Worm (Caenorhabditis elegans): ENCODE data around the gene Y50D4A.6.

Y50D4A.6 gene

DNA sequence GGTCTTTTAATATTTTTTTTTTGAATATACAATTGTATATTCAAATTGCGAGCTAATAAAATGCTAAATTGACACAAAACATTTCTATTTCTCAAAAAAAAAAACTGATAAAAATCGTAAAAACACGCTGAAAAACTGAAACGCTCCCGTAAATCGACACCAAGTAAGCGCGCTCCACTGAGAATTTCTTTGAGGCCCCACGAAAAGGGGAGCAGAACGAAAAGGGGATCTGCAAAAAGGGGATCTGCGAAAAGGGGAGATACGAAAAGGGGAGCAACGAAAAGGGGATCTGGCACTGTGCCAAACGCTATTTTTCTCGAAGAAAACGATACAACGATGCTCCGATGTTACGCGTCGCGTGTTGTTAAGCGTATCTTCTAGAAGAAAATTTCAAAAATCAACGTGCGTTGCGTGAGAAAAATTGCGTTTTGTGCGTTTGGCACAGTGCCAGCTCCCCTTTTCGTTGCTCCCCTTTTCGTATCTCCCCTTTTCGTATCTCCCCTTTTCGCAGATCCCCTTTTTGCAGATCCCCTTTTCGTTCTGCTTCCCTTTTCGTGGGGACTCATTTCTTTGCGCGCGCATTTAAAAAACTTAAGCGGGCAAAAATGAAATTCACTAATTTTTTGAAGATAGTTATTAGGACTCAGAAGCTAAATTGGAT lies 1.9 kb downstream of the Y50D4A.6 start (continued):
- TF ChIP-seq tbx-2 (tag; optimal IDR thresholded peaks at IDR 0.05) (peak; percentile 86), F13H6.1 (tag; optimal IDR thresholded peaks at IDR 0.05) (peak; percentile 81), ceh-31 (tag; optimal IDR thresholded peaks at IDR 0.05) (peak; percentile 99), unc-42 (tag; optimal IDR thresholded peaks at IDR 0.05) (peak; percentile 64), elt-2 (tag; optimal IDR thresholded peaks at IDR 0.05) (peak; percentile 29), ceh-14 (tag; optimal IDR thresholded peaks at IDR 0.05) (peak; percentile 92), ahr-1 (tag; optimal IDR thresholded peaks at IDR 0.05) (peak; percentile 19)

DNA sequence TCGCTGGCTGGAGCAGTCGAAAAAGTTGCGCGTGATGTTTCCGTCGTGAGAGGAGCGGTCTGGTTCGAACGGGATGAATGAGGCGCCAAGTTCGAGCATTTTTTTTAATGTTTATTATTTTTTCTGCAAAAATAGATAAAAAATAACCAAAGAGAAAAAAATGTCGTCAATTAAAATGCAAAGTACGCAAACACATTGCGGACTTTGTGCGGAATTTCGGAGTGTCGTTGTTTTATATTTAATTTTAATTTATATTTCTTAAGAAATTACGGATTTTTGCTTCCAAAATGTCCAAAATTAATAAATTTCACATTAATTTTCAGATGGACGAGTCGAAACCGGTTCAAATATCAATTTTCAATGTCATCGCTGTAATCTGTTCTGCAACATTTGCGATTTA lies 3.1 kb downstream of the Y50D4A.6 start, which contains the start of the genes wrb-1 and Y50D4A.4:
Gene wrb-1 (plus strand): TSS at position 78 of the 400 bp plus-strand sequence.
Gene Y50D4A.4 (minus strand): TSS at position 133 of the 400 bp plus-strand sequence.
- peak; percentile 29 for TF ChIP-seq ref-2 (tag; optimal IDR thresholded peaks at IDR 0.05)
- TF ChIP-seq unc-42 (tag; optimal IDR thresholded peaks at IDR 0.05), result peak; percentile 13
- TF ChIP-seq ahr-1 (tag; optimal IDR thresholded peaks at IDR 0.05), result no peak

DNA sequence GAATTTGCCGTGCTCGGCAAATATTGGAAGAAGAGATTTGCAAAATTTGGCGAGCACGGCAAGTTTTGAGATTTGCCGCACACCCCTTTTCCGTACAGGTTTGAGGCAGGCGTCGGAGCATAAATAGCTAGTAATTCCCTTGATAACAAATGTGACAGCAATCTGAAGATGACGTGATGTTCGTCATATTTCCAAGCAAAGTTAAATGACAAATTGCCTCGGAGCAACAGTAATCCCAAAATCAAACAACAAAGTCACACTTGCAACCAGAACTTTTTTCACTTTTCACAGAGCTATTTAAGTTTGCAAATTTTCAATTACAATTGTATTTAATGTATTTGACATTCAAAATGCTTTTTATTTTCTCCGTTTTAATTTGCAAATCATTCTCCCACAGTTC lies 19.8 kb downstream of the Y50D4A.6 start, which contains the start of gene F25A2.1:
Gene F25A2.1 (plus strand): TSS at position 301 of the 400 bp plus-strand sequence.
- TF ChIP-seq ceh-2 (tag; optimal IDR thresholded peaks at IDR 0.05), result no peak
- TF ChIP-seq unc-42 (tag; optimal IDR thresholded peaks at IDR 0.05), result no peak
- no peak for TF ChIP-seq elt-2 (tag; optimal IDR thresholded peaks at IDR 0.05)
- no peak for TF ChIP-seq che-1 (tag; optimal IDR thresholded peaks at IDR 0.05)
- no peak for TF ChIP-seq hlh-6 (tag; optimal IDR thresholded peaks at IDR 0.05)
- TF ChIP-seq F13H6.1 (tag; optimal IDR thresholded peaks at IDR 0.05), result no peak
- TF ChIP-seq ceh-31 (tag; optimal IDR thresholded peaks at IDR 0.05), result no peak
- no peak for TF ChIP-seq sdc-2 (tag; optimal IDR thresholded peaks at IDR 0.05)
- no peak for TF ChIP-seq syd-9 (tag; optimal IDR thresholded peaks at IDR 0.05)
- TF ChIP-seq sox-4 (tag; optimal IDR thresholded peaks at IDR 0.05), result no peak
- no peak for TF ChIP-seq zip-5 (tag; optimal IDR thresholded peaks at IDR 0.05)
- no peak for TF ChIP-seq elt-4 (tag; optimal IDR thresholded peaks at IDR 0.05)
- no peak for TF ChIP-seq K02D7.2 (tag; optimal IDR thresholded peaks at IDR 0.05)
- no peak for TF ChIP-seq lim-6 (tag; optimal IDR thresholded peaks at IDR 0.05)
- no peak for TF ChIP-seq mec-3 (tag; optimal IDR thresholded peaks at IDR 0.05; ENCODE audit: borderline replicate concordance)
- no peak for TF ChIP-seq pag-3 (tag; optimal IDR thresholded peaks at IDR 0.05; ENCODE audit: borderline replicate concordance)

DNA sequence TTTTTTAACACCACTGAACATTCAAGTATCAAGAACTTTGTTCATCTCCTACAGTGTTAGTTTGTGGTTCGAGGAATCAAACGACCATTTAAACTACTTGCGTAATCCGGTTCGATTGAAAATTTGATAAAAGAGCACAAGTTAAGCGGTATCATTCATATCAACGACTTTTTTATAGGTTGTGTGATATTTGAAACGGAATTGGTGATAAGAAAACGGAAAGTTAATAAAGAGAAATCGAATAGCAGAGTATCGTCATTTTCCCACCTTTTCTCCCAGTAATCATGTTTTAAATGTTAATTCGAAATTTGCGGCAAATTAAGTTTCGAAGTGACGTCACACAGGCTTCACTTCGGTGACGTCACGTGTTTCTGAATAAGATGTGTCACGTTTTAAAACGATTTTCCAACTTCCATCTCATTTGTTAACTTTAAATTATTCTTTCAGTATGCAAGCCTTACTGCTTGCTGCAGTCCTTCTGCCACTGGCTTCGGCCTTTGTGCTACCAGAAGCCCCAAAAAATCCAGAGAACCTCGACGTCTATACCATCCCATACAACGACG lies 22.7 kb downstream of the Y50D4A.6 start, which contains the start of gene T21H3.1:
Gene T21H3.1 (plus strand): TSS at position 448 of the 563 bp plus-strand sequence.
- TF ChIP-seq ceh-6 (GFP tag; optimal IDR thresholded peaks at IDR 0.05) (no peak), pros-1 (tag; optimal IDR thresholded peaks at IDR 0.05) (no peak), ahr-1 (tag; optimal IDR thresholded peaks at IDR 0.05) (no peak), dmd-4 (tag; optimal IDR thresholded peaks at IDR 0.05; ENCODE audit: borderline replicate concordance) (no peak), fkh-6 (tag; optimal IDR thresholded peaks at IDR 0.05) (no peak), ceh-34 (tag; optimal IDR thresholded peaks at IDR 0.05) (no peak), ceh-2 (tag; optimal IDR thresholded peaks at IDR 0.05) (no peak), ama-1 (optimal IDR thresholded peaks at IDR 0.05) (no peak), ceh-14 (tag; optimal IDR thresholded peaks at IDR 0.05) (no peak), C38D4.7 (GFP tag; optimal IDR thresholded peaks at IDR 0.05) (no peak), fkh-10 (GFP tag; optimal IDR thresholded peaks at IDR 0.05) (no peak), rnt-1 (tag; optimal IDR thresholded peaks at IDR 0.05) (no peak), nhr-11 (tag; optimal IDR thresholded peaks at IDR 0.05) (no peak)

DNA sequence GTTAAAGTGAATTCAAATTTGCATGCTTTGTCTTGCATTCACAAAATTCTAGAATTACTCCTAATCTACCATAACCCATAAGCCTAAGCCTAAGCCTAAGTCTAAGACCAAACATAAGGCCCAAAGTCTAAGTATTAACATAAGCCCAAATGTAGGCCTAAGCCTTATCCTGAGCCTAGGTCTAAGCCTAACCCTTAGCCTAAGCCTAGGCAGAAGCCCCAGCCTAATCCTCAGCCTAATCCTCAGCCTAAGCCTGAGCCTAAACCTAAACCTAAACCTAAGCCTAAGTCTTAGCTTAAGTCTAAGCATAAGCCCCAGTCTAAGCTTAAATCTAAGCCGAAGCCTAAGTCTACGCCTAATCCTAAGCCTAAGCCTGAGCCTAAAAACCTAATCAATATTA lies 28.5 kb downstream of the Y50D4A.6 start:
- TF ChIP-seq nhr-232 (tag; optimal IDR thresholded peaks at IDR 0.05), result no peak
- peak; percentile 24 for TF ChIP-seq dve-1 (tag; optimal IDR thresholded peaks at IDR 0.05)

Data from whole organism, late embryonic.